Worm (Caenorhabditis elegans): ENCODE data around the gene dph-1.

Gene dph-1

ce11 chrIII:3694572-3694971 lies 12.1 kb upstream of the dph-1 start, which contains the start of gene npr-15:
Gene npr-15 (minus strand): TSS chrIII:3694672.
- TF ChIP-seq pha-2 (tag; optimal IDR thresholded peaks at IDR 0.05) (no peak), ceh-24 (tag; optimal IDR thresholded peaks at IDR 0.05) (no peak), nfya-1 (tag; optimal IDR thresholded peaks at IDR 0.05) (no peak), ahr-1 (tag; optimal IDR thresholded peaks at IDR 0.05) (no peak), C08G9.2 (tag; optimal IDR thresholded peaks at IDR 0.05) (no peak), ceh-6 (GFP tag; optimal IDR thresholded peaks at IDR 0.05) (no peak), hlh-13 (GFP tag; optimal IDR thresholded peaks at IDR 0.05) (no peak), Y22D7AL.16 (tag; optimal IDR thresholded peaks at IDR 0.05) (no peak), tbx-7 (tag; optimal IDR thresholded peaks at IDR 0.05) (no peak), ceh-45 (GFP tag; IDR thresholded peaks at IDR 0.05) (no peak), hlh-15 (tag; optimal IDR thresholded peaks at IDR 0.05) (no peak), K09A11.1 (tag; optimal IDR thresholded peaks at IDR 0.05; ENCODE audit: insufficient read depth) (no peak), che-1 (tag; optimal IDR thresholded peaks at IDR 0.05) (no peak), ttx-3 (tag; optimal IDR thresholded peaks at IDR 0.05) (no peak), eyg-1 (tag; optimal IDR thresholded peaks at IDR 0.05) (no peak), T23F11.4 (GFP tag; optimal IDR thresholded peaks at IDR 0.05) (no peak)

ce11 chrIII:3695398-3695797 lies 11.3 kb upstream of the dph-1 start:
- 0 out of 2 replicates have a peak, but pooled peaks have one; percentile 19 for TF ChIP-seq sox-2 (GFP tag; IDR thresholded peaks at IDR 0.05)
- TF ChIP-seq ceh-2 (tag; optimal IDR thresholded peaks at IDR 0.05), result peak; percentile 22
- peak; percentile 5 for TF ChIP-seq ets-4 (tag; optimal IDR thresholded peaks at IDR 0.05)
- peak; percentile 21 for TF ChIP-seq C08G9.2 (tag; optimal IDR thresholded peaks at IDR 0.05)
- TF ChIP-seq ceh-31 (tag; optimal IDR thresholded peaks at IDR 0.05), result peak; percentile 44

ce11 chrIII:3698366-3698765 lies 8.3 kb upstream of the dph-1 start:
- TF ChIP-seq sox-4 (tag; optimal IDR thresholded peaks at IDR 0.05) (no peak), zip-5 (tag; optimal IDR thresholded peaks at IDR 0.05) (no peak)

ce11 chrIII:3699275-3699674 lies 7.4 kb upstream of the dph-1 start, which contains the start of gene cyn-9:
Gene cyn-9 (minus strand): TSS chrIII:3699640.
- TF ChIP-seq elt-4 (tag; optimal IDR thresholded peaks at IDR 0.05) (no peak), ceh-18 (tag; optimal IDR thresholded peaks at IDR 0.05) (no peak), nhr-11 (tag; optimal IDR thresholded peaks at IDR 0.05) (no peak), ref-2 (tag; optimal IDR thresholded peaks at IDR 0.05) (no peak), syd-9 (tag; optimal IDR thresholded peaks at IDR 0.05) (no peak), ceh-24 (tag; optimal IDR thresholded peaks at IDR 0.05) (no peak), ceh-19 (GFP tag; optimal IDR thresholded peaks at IDR 0.05) (no peak), pha-2 (tag; optimal IDR thresholded peaks at IDR 0.05) (no peak), hlh-8 (tag; optimal IDR thresholded peaks at IDR 0.05) (no peak), mec-3 (tag; optimal IDR thresholded peaks at IDR 0.05; ENCODE audit: borderline replicate concordance) (no peak), lim-6 (tag; optimal IDR thresholded peaks at IDR 0.05) (no peak), sdc-2 (tag; optimal IDR thresholded peaks at IDR 0.05) (no peak), ceh-2 (tag; optimal IDR thresholded peaks at IDR 0.05) (no peak), T23F11.4 (GFP tag; optimal IDR thresholded peaks at IDR 0.05) (no peak), C08G9.2 (tag; optimal IDR thresholded peaks at IDR 0.05) (no peak), zip-5 (tag; optimal IDR thresholded peaks at IDR 0.05) (no peak), dve-1 (tag; optimal IDR thresholded peaks at IDR 0.05) (no peak), ttx-3 (tag; optimal IDR thresholded peaks at IDR 0.05) (no peak)
